Worm (Caenorhabditis elegans): ENCODE data around the gene C34C12.6.

The C34C12.6 gene

ce11 chrIII:3478795-3479398 lies 3.5 kb upstream of the C34C12.6 start:
- TF ChIP-seq elt-1 (tag; optimal IDR thresholded peaks at IDR 0.05) (peak; percentile 58), ceh-82 (tag; optimal IDR thresholded peaks at IDR 0.05) (no peak), mab-5 (tag; optimal IDR thresholded peaks at IDR 0.05) (no peak), ceh-16 (tag; optimal IDR thresholded peaks at IDR 0.05) (peak; percentile 44)

ce11 chrIII:3480236-3480635 lies 2.2 kb upstream of the C34C12.6 start:
- TF ChIP-seq mbf-1 (tag; optimal IDR thresholded peaks at IDR 0.05) (no peak), lin-39 (tag; optimal IDR thresholded peaks at IDR 0.05) (no peak), fos-1 (tag; optimal IDR thresholded peaks at IDR 0.05) (no peak), peb-1 (tag; optimal IDR thresholded peaks at IDR 0.05) (no peak), Y55F3AM.14 (GFP tag; optimal IDR thresholded peaks at IDR 0.05) (no peak), nhr-10 (tag; optimal IDR thresholded peaks at IDR 0.05) (no peak), ztf-1 (GFP tag; conservative IDR thresholded peaks at IDR 0.05) (no peak), ZK546.5 (tag; optimal IDR thresholded peaks at IDR 0.05) (no peak), sma-3 (GFP tag; optimal IDR thresholded peaks at IDR 0.05) (peak; percentile 40)

ce11 chrIII:3480950-3481349 lies 1.4 kb upstream of the C34C12.6 start:
- TF ChIP-seq mab-5 (tag; optimal IDR thresholded peaks at IDR 0.05): no peak
- peak; percentile 15 for TF ChIP-seq blmp-1 (tag; optimal IDR thresholded peaks at IDR 0.05; ENCODE audit: insufficient read depth)

ce11 chrIII:3484995-3485394 lies 2.6 kb downstream of the C34C12.6 start:
- TF ChIP-seq fos-1 (tag; optimal IDR thresholded peaks at IDR 0.05) (no peak), lin-13 (GFP tag; optimal IDR thresholded peaks at IDR 0.05) (no peak), nhr-237 (tag; optimal IDR thresholded peaks at IDR 0.05) (no peak), nhr-77 (tag; optimal IDR thresholded peaks at IDR 0.05) (no peak), sma-9 (GFP tag; optimal IDR thresholded peaks at IDR 0.05) (no peak), sma-9 (tag; optimal IDR thresholded peaks at IDR 0.05) (no peak), elt-3 (tag; optimal IDR thresholded peaks at IDR 0.05) (no peak), blmp-1 (tag; optimal IDR thresholded peaks at IDR 0.05; ENCODE audit: insufficient read depth) (no peak), elt-1 (tag; optimal IDR thresholded peaks at IDR 0.05) (no peak), lin-11 (tag; optimal IDR thresholded peaks at IDR 0.05) (no peak), nhr-6 (tag; optimal IDR thresholded peaks at IDR 0.05) (no peak), nhr-12 (tag; optimal IDR thresholded peaks at IDR 0.05) (no peak), snpc-4 (tag; optimal IDR thresholded peaks at IDR 0.05) (no peak), skn-1 (tag; optimal IDR thresholded peaks at IDR 0.05) (no peak), ama-1 (optimal IDR thresholded peaks at IDR 0.05) (no peak)

- TF ChIP-seq sma-3 (GFP tag; optimal IDR thresholded peaks at IDR 0.05): peak; percentile 30
- no peak for TF ChIP-seq nhr-10 (tag; optimal IDR thresholded peaks at IDR 0.05)
- peak; percentile 55 for TF ChIP-seq blmp-1 (tag; optimal IDR thresholded peaks at IDR 0.05; ENCODE audit: insufficient read depth)
- TF ChIP-seq C34F6.9 (tag; optimal IDR thresholded peaks at IDR 0.05): no peak
Measured at ce11 chrIII:3486055-3486454, 3.7 kb downstream of the C34C12.6 start.

ce11 chrIII:3487133-3487532 lies 4.7 kb downstream of the C34C12.6 start:
- TF ChIP-seq snpc-4 (tag; optimal IDR thresholded peaks at IDR 0.05) (no peak), lin-39 (tag; optimal IDR thresholded peaks at IDR 0.05) (no peak), nhr-23 (tag; optimal IDR thresholded peaks at IDR 0.05) (no peak), fos-1 (tag; optimal IDR thresholded peaks at IDR 0.05) (no peak), peb-1 (tag; optimal IDR thresholded peaks at IDR 0.05) (no peak)

- no peak for TF ChIP-seq sma-9 (GFP tag; optimal IDR thresholded peaks at IDR 0.05)
- no peak for TF ChIP-seq sma-9 (tag; optimal IDR thresholded peaks at IDR 0.05)
- TF ChIP-seq nhr-11 (tag; optimal IDR thresholded peaks at IDR 0.05): no peak
- TF ChIP-seq nhr-23 (tag; optimal IDR thresholded peaks at IDR 0.05): no peak
- no peak for TF ChIP-seq elt-1 (tag; optimal IDR thresholded peaks at IDR 0.05)
- TF ChIP-seq unc-62 (GFP tag; optimal IDR thresholded peaks at IDR 0.05): no peak
- TF ChIP-seq nhr-21 (tag; optimal IDR thresholded peaks at IDR 0.05): no peak
- no peak for TF ChIP-seq alr-1 (tag; optimal IDR thresholded peaks at IDR 0.05)
- TF ChIP-seq ZK546.5 (tag; optimal IDR thresholded peaks at IDR 0.05): no peak
- TF ChIP-seq ceh-82 (tag; optimal IDR thresholded peaks at IDR 0.05): no peak
- no peak for TF ChIP-seq egl-27 (tag; optimal IDR thresholded peaks at IDR 0.05)
- TF ChIP-seq snpc-4 (tag; optimal IDR thresholded peaks at IDR 0.05): no peak
- no peak for TF ChIP-seq unc-39 (tag; optimal IDR thresholded peaks at IDR 0.05)
- TF ChIP-seq nhr-12 (tag; optimal IDR thresholded peaks at IDR 0.05): no peak
Measured at ce11 chrIII:3488224-3488623, 5.8 kb downstream of the C34C12.6 start, which contains the start of gene C34C12.7. TSS of gene C34C12.7 (minus strand) at chrIII:3488341.
